Fruit fly (Drosophila melanogaster): ENCODE data around the gene CG13458.

The CG13458 gene

DNA sequence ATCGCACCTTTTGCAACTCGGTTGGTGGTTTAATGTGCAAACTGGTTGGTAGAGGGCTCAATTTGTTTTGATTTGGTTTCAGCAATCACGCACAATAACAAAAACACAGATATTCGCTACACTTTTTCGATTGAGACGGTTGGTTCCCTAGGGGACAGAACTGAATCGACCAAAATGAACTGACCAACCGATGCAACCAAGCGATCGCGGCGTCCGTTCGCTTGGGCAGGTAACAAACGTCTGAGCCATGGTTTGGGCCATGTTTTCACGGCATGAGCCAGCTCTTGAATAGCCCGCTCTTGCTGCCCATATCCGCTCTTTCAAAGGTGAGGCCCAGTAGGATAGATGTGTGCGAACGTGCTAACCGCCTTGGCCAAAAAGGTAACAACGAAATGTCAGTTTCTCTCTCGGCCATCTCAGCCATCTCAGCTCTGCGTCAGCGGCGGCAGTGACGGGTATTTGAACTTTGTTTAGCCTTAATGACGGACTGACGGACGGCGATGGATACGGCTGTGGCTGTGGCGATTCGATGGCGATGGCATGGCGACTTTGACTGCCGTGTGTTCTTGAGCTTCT is 11.8 kb downstream of the CG13458 start, which contains the start of gene CG16959 (continued):
- no peak for TF ChIP-seq CG9932 (GFP tag; IDR thresholded peaks at IDR 0.05)
- no peak for TF ChIP-seq Abd-B (GFP tag; optimal IDR thresholded peaks at IDR 0.05)
- no peak for TF ChIP-seq fd96Cb (tag; optimal IDR thresholded peaks at IDR 0.05)
- TF ChIP-seq emc (GFP tag; optimal IDR thresholded peaks at IDR 0.05): no peak
- TF ChIP-seq tgo (GFP tag; IDR thresholded peaks at IDR 0.05): no peak
- TF ChIP-seq Nf-YA (GFP tag; IDR thresholded peaks at IDR 0.05): no peak
- peak; percentile 71 for TF ChIP-seq CG3163 (GFP tag; optimal IDR thresholded peaks at IDR 0.05)
- no peak for TF ChIP-seq CG15011 (GFP tag; optimal IDR thresholded peaks at IDR 0.05)
- no peak for TF ChIP-seq psq (GFP tag; optimal IDR thresholded peaks at IDR 0.05)
- TF ChIP-seq trem (tag; optimal IDR thresholded peaks at IDR 0.05): no peak
- no peak for TF ChIP-seq CkIIα-i1 (GFP tag; IDR thresholded peaks at IDR 0.05)
- no peak for TF ChIP-seq Doc2 (GFP tag; IDR thresholded peaks at IDR 0.05)
- TF ChIP-seq E2f2 (GFP tag; IDR thresholded peaks at IDR 0.05): no peak
- TF ChIP-seq BtbVII (GFP tag; optimal IDR thresholded peaks at IDR 0.05): no peak
- no peak for TF ChIP-seq CoRest (tag; optimal IDR thresholded peaks at IDR 0.05)
- no peak for TF ChIP-seq CG3065 (GFP tag; optimal IDR thresholded peaks at IDR 0.05)
- TF ChIP-seq MBD-R2 (GFP tag; IDR thresholded peaks at IDR 0.05): no peak
- TF ChIP-seq hth (optimal IDR thresholded peaks at IDR 0.05): no peak
- TF ChIP-seq gem (tag; optimal IDR thresholded peaks at IDR 0.05): no peak
- no peak for TF ChIP-seq Hey (tag; optimal IDR thresholded peaks at IDR 0.05)
- peak; percentile 50 to 55 for TF ChIP-seq Trl (optimal IDR thresholded peaks at IDR 0.05)
- TF ChIP-seq Trl (GFP tag; optimal IDR thresholded peaks at IDR 0.05): no peak
- TF ChIP-seq Deaf1 (tag; optimal IDR thresholded peaks at IDR 0.05): no peak
- TF ChIP-seq Mrtf (GFP tag; IDR thresholded peaks at IDR 0.05): no peak
- TF ChIP-seq CG13624 (GFP tag; optimal IDR thresholded peaks at IDR 0.05): no peak
- no peak for TF ChIP-seq gfzf (GFP tag; optimal IDR thresholded peaks at IDR 0.05)
- no peak for TF ChIP-seq tap (tag; optimal IDR thresholded peaks at IDR 0.05)
- TF ChIP-seq Elba2 (GFP tag; optimal IDR thresholded peaks at IDR 0.05): no peak
- no peak for TF ChIP-seq ATbp (GFP tag; optimal IDR thresholded peaks at IDR 0.05)
- TF ChIP-seq CG10147 (GFP tag; optimal IDR thresholded peaks at IDR 0.05): no peak
- TF ChIP-seq CG1603 (tag; optimal IDR thresholded peaks at IDR 0.05): no peak
- peak; percentile 43; the same call in 1 of the 2 replicates for TF ChIP-seq Atf6 (GFP tag; IDR thresholded peaks at IDR 0.05)
- TF ChIP-seq CG17912 (GFP tag; optimal IDR thresholded peaks at IDR 0.05): no peak
- TF ChIP-seq fd64A (GFP tag; optimal IDR thresholded peaks at IDR 0.05): no peak
- TF ChIP-seq HmgZ (tag; optimal IDR thresholded peaks at IDR 0.05): no peak
- peak; percentile 42; the same call in 1 of the 3 replicates for TF ChIP-seq otp (GFP tag; IDR thresholded peaks at IDR 0.05)
- TF ChIP-seq slbo (GFP tag; IDR thresholded peaks at IDR 0.05): no peak
- TF ChIP-seq kah (GFP tag; optimal IDR thresholded peaks at IDR 0.05): no peak
- no peak for TF ChIP-seq CG7271 (tag; optimal IDR thresholded peaks at IDR 0.05)
- TF ChIP-seq pfk (GFP tag; optimal IDR thresholded peaks at IDR 0.05): no peak
- no peak for TF ChIP-seq CG12104 (GFP tag; optimal IDR thresholded peaks at IDR 0.05)
- TF ChIP-seq gcm (GFP tag; optimal IDR thresholded peaks at IDR 0.05): no peak
- no peak for TF ChIP-seq CG32767 (GFP tag; IDR thresholded peaks at IDR 0.05)
- no peak for TF ChIP-seq CG4424 (GFP tag; optimal IDR thresholded peaks at IDR 0.05)
- peak; percentile 79 for TF ChIP-seq CG12769 (tag; optimal IDR thresholded peaks at IDR 0.05)
- no peak for TF ChIP-seq CG12659 (GFP tag; optimal IDR thresholded peaks at IDR 0.05)
- TF ChIP-seq gce (GFP tag; IDR thresholded peaks at IDR 0.05): no peak
- no peak for TF ChIP-seq ara (GFP tag; IDR thresholded peaks at IDR 0.05)
- TF ChIP-seq CG34224 (GFP tag; IDR thresholded peaks at IDR 0.05; ENCODE audit: partially characterized antibody): peak; percentile 30; the same call in 1 of the 3 replicates
- no peak for TF ChIP-seq Antp (GFP tag; optimal IDR thresholded peaks at IDR 0.05)
- TF ChIP-seq Drgx (GFP tag; IDR thresholded peaks at IDR 0.05): peak; percentile 21; the same call in 1 of the 2 replicates

All from whole organism, embryonic.